Worm (Caenorhabditis elegans) whole organism, late embryonic: Measurements from ENCODE around the gene spcs-3.

Source experiments
- C38D4.7 ChIP-seq: fragments of 200-800 bp; sonication (Bioruptor generic); optimal IDR thresholded peaks from 2 replicates; lab custom pipeline; 2018; ENCODE audit warnings: mild to moderate bottlenecking, missing genetic modification characterization, moderate library complexity, missing compliant biosample characterization
- ahr-1 ChIP-seq: sonication (generic microtip); optimal IDR thresholded peaks from 2 replicates; lab custom pipeline; 2016; ENCODE audit warnings: missing genetic modification characterization, missing compliant biosample characterization
- ama-1 ChIP-seq: fragments of 150-350 bp; optimal IDR thresholded peaks from 2 replicates; lab custom pipeline; 2014
- ceh-34 ChIP-seq: sonication (generic microtip); optimal IDR thresholded peaks from 2 replicates; lab custom pipeline; 2016; ENCODE audit warnings: mild to moderate bottlenecking, missing genetic modification characterization, missing compliant biosample characterization
- dve-1 ChIP-seq: sonication (generic microtip); optimal IDR thresholded peaks from 2 replicates; lab custom pipeline; 2017; ENCODE audit warnings: antibody characterized with exemption, mild to moderate bottlenecking, missing genetic modification characterization, missing compliant biosample characterization
- nhr-11 ChIP-seq: fragments of 150-350 bp; optimal IDR thresholded peaks from 2 replicates; lab custom pipeline; 2014; ENCODE audit warnings: missing biosample characterization, missing genetic modification characterization
- pha-4 ChIP-seq: fragments of 150-350 bp; optimal IDR thresholded peaks from 2 replicates; lab custom pipeline; 2018; ENCODE audit warnings: missing biosample characterization, missing genetic modification reagents, missing genetic modification characterization
- pqm-1 ChIP-seq: sonication (generic microtip); optimal IDR thresholded peaks from 2 replicates; lab custom pipeline; 2016; ENCODE audit warnings: missing genetic modification characterization, missing compliant biosample characterization
- ref-2 ChIP-seq: sonication (generic microtip); optimal IDR thresholded peaks from 2 replicates; lab custom pipeline; 2016; ENCODE audit warnings: missing genetic modification characterization, missing compliant biosample characterization
- ttx-3 ChIP-seq: sonication (generic microtip); optimal IDR thresholded peaks from 2 replicates; lab custom pipeline; 2016; ENCODE audit warnings: missing genetic modification reagents, missing genetic modification characterization, missing compliant biosample characterization
- unc-55 ChIP-seq: sonication (generic microtip); optimal IDR thresholded peaks from 2 replicates; lab custom pipeline; 2017; ENCODE audit warnings: missing biosample characterization, missing genetic modification reagents, missing genetic modification characterization
- zip-5 ChIP-seq: sonication (generic microtip); optimal IDR thresholded peaks from 2 replicates; lab custom pipeline; 2016; ENCODE audit warnings: missing genetic modification characterization, missing compliant biosample characterization

DNA sequence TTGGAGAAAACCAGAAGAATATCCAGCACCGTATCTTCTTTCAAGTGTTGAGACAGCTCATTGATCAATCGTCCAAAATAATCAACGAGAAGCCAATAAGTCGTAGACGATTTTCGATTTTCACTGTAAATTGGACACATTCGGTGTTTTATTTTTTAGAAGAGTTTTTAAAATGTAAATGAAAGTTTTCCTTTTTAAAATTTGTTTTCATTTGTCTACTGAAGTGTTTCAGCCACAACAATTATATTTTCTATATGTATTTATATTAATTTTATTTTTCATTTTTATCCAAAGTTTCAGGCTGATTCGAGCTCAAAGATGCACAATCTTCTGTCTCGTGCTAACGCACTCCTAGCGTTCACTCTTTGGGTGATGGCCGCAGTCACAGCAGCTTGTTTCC, at the start of gene spcs-3:
- TF ChIP-seq dve-1 = no peak
- no peak for TF ChIP-seq ahr-1 (tag; lab: Kevin White, UChicago)
- no peak for TF ChIP-seq ama-1 (lab: Kevin White, UChicago)
- no peak for TF ChIP-seq pha-4 (tag; lab: Kevin White, UChicago)
- TF ChIP-seq C38D4.7 = no peak
- no peak for TF ChIP-seq pqm-1 (tag; lab: Kevin White, UChicago)
- TF ChIP-seq ceh-34 (tag; lab: Kevin White, UChicago) = no peak
- no peak for TF ChIP-seq ttx-3 (tag; lab: Kevin White, UChicago)
- TF ChIP-seq nhr-11 (tag; lab: Kevin White, UChicago) = no peak
- TF ChIP-seq unc-55 (GFP tag; lab: Kevin White, UChicago) = no peak
- TF ChIP-seq ref-2 (tag; lab: Kevin White, UChicago) = no peak
- no peak for TF ChIP-seq zip-5
